Worm (Caenorhabditis elegans) whole organism, L1 larva: ENCODE measurements around the gene set-24.

ENCODE experiments used
- C04F5.9 ChIP-seq: sonication (generic microtip); optimal IDR thresholded peaks from 2 replicates; lab custom pipeline; 2016; ENCODE audit warnings: missing genetic modification characterization, missing compliant biosample characterization
- C16A3.4 ChIP-seq: fragments of 150-350 bp; optimal IDR thresholded peaks from 2 replicates; lab custom pipeline; 2014; ENCODE audit warnings: missing biosample characterization, missing genetic modification characterization
- Y116A8C.19 ChIP-seq: sonication (generic microtip); optimal IDR thresholded peaks from 2 replicates; lab custom pipeline; 2016; ENCODE audit warnings: missing compliant biosample characterization, missing genetic modification characterization, borderline replicate concordance
- aha-1 ChIP-seq: fragments of 150-350 bp; optimal IDR thresholded peaks from 2 replicates; lab custom pipeline; 2014; ENCODE audit warnings: missing biosample characterization, missing genetic modification characterization
- aly-2 ChIP-seq: fragments of 150-350 bp; optimal IDR thresholded peaks from 2 replicates; lab custom pipeline; 2014; ENCODE audit warnings: missing biosample characterization, missing genetic modification characterization
- ama-1 ChIP-seq: fragments of 150-350 bp; optimal IDR thresholded peaks from 2 replicates; lab custom pipeline; 2014
- ceh-82 ChIP-seq, 3 experiments: fragments of 150-350 bp in 1 of 3; sonication (generic microtip) in 2 of 3; optimal IDR thresholded peaks; 2 replicates each; lab custom pipeline; 2014 to 2017; ENCODE audit warnings: missing biosample characterization in 3 of 3, missing genetic modification characterization in 3 of 3
- ceh-88 ChIP-seq: fragments of 200-800 bp; sonication (Bioruptor generic); IDR thresholded peaks from 2 replicates; pipeline ENCODE4 v1.3.6; 2022; ENCODE audit warnings: missing genetic modification characterization, missing compliant biosample characterization
- ces-1 ChIP-seq: fragments of 150-350 bp; optimal IDR thresholded peaks from 2 replicates; lab custom pipeline; 2014; ENCODE audit warnings: missing biosample characterization, missing genetic modification reagents, missing genetic modification characterization
- dpl-1 ChIP-seq, 3 experiments: fragments of 150-350 bp in 2 of 3; sonication (generic microtip) in 1 of 3; optimal IDR thresholded peaks; 2 replicates each; lab custom pipeline; 2014 to 2017; ENCODE audit warnings: missing biosample characterization in 3 of 3, missing genetic modification characterization in 3 of 3, missing genetic modification reagents in 3 of 3
- dsc-1 ChIP-seq: sonication (generic microtip); optimal IDR thresholded peaks from 2 replicates; lab custom pipeline; 2016; ENCODE audit warnings: mild to moderate bottlenecking, missing genetic modification characterization, missing compliant biosample characterization
- efl-3 ChIP-seq: fragments of 200-800 bp; sonication (Bioruptor generic); optimal IDR thresholded peaks from 2 replicates; lab custom pipeline; 2018; ENCODE audit warnings: mild to moderate bottlenecking, missing genetic modification characterization, missing compliant biosample characterization
- egl-13 ChIP-seq: sonication (generic microtip); optimal IDR thresholded peaks from 2 replicates; lab custom pipeline; 2016; ENCODE audit warnings: missing genotype, missing genetic modification reagents, missing genetic modification characterization, missing compliant biosample characterization
- elt-2 ChIP-seq: sonication (generic microtip); optimal IDR thresholded peaks from 2 replicates; lab custom pipeline; 2016; ENCODE audit warnings: missing genetic modification characterization, mild to moderate bottlenecking, inconsistent platforms, missing compliant biosample characterization, missing genetic modification reagents
- elt-3 ChIP-seq, 6 experiments: fragments of 150-350 bp in 1 of 6; sonication (generic microtip); optimal IDR thresholded peaks; 2 replicates each; lab custom pipeline; 2017 to 2018; ENCODE audit warnings: missing biosample characterization in 6 of 6, missing genetic modification characterization in 6 of 6, inconsistent platforms in 1 of 6
- ets-5 ChIP-seq: fragments of 200-800 bp; sonication (Bioruptor generic); IDR thresholded peaks from 2 replicates; pipeline ENCODE4 v1.3.6; 2022; ENCODE audit warnings: missing genetic modification characterization, missing compliant biosample characterization
- fkh-10 ChIP-seq: sonication (generic microtip); optimal IDR thresholded peaks from 2 replicates; lab custom pipeline; 2017; ENCODE audit warnings: missing biosample characterization, missing genetic modification reagents, missing genetic modification characterization
- fkh-4 ChIP-seq: sonication (generic microtip); optimal IDR thresholded peaks from 2 replicates; lab custom pipeline; 2016; ENCODE audit warnings: missing compliant biosample characterization, missing genetic modification characterization, borderline replicate concordance
- fos-1 ChIP-seq: fragments of 150-350 bp; optimal IDR thresholded peaks from 2 replicates; lab custom pipeline; 2014; ENCODE audit warnings: missing biosample characterization, missing genetic modification characterization
- grh-1 ChIP-seq: fragments of 200-800 bp; sonication (Bioruptor generic); IDR thresholded peaks from 2 replicates; pipeline ENCODE4 v1.3.6; 2022; ENCODE audit warnings: missing genetic modification reagents, missing genetic modification characterization, missing compliant biosample characterization
- hlh-4 ChIP-seq: sonication (generic microtip); optimal IDR thresholded peaks from 2 replicates; lab custom pipeline; 2016; ENCODE audit warnings: mild to moderate bottlenecking, missing genetic modification characterization, missing compliant biosample characterization
- hpl-2 ChIP-seq: fragments of 150-350 bp; optimal IDR thresholded peaks from 2 replicates; lab custom pipeline; 2014; ENCODE audit warnings: missing biosample characterization, missing genetic modification reagents, missing genetic modification characterization
- irx-1 ChIP-seq: sonication (generic microtip); optimal IDR thresholded peaks from 2 replicates; lab custom pipeline; 2016; ENCODE audit warnings: missing genetic modification characterization, missing compliant biosample characterization
- isw-1 ChIP-seq: fragments of 200-800 bp; sonication (Bioruptor generic); IDR thresholded peaks from 2 replicates; pipeline ENCODE4 v1.3.6; 2022; ENCODE audit warnings: missing genetic modification characterization, missing compliant biosample characterization
- lin-14 ChIP-seq: fragments of 200-800 bp; sonication (Bioruptor generic); optimal IDR thresholded peaks from 2 replicates; lab custom pipeline; 2018; ENCODE audit warnings: mild to moderate bottlenecking, missing genetic modification characterization, moderate library complexity, missing compliant biosample characterization
- lir-3 ChIP-seq: sonication (generic microtip); optimal IDR thresholded peaks from 2 replicates; lab custom pipeline; 2016; ENCODE audit warnings: mild to moderate bottlenecking, missing genetic modification characterization, moderate library complexity, missing compliant biosample characterization; ENCODE audit not compliant: poor library complexity
- mdl-1 ChIP-seq, 2 experiments: fragments of 150-350 bp; optimal IDR thresholded peaks; 2 replicates each; lab custom pipeline; 2014 to 2017; ENCODE audit warnings: missing biosample characterization in 2 of 2, missing genetic modification characterization in 2 of 2, inconsistent platforms in 1 of 2
- mef-2 ChIP-seq: fragments of 150-350 bp; optimal IDR thresholded peaks from 2 replicates; lab custom pipeline; 2014; ENCODE audit warnings: missing biosample characterization, missing genetic modification characterization
- mep-1 ChIP-seq: fragments of 150-350 bp; optimal IDR thresholded peaks from 2 replicates; lab custom pipeline; 2014; ENCODE audit warnings: missing biosample characterization, missing genetic modification characterization
- nhr-11 ChIP-seq: fragments of 150-350 bp; optimal IDR thresholded peaks from 2 replicates; lab custom pipeline; 2014; ENCODE audit warnings: missing biosample characterization, missing genetic modification characterization
- nhr-237 ChIP-seq: fragments of 150-350 bp; optimal IDR thresholded peaks from 2 replicates; lab custom pipeline; 2014; ENCODE audit warnings: missing biosample characterization, missing genetic modification characterization
- nhr-28 ChIP-seq: fragments of 150-350 bp; optimal IDR thresholded peaks from 2 replicates; lab custom pipeline; 2014; ENCODE audit warnings: missing biosample characterization, missing genetic modification characterization
- nhr-47 ChIP-seq: sonication (generic microtip); optimal IDR thresholded peaks from 2 replicates; lab custom pipeline; 2016; ENCODE audit warnings: mild to moderate bottlenecking, missing genetic modification characterization, moderate library complexity, missing compliant biosample characterization
- nhr-71 ChIP-seq: sonication (generic microtip); optimal IDR thresholded peaks from 2 replicates; lab custom pipeline; 2016; ENCODE audit warnings: mild to moderate bottlenecking, missing genetic modification characterization, moderate library complexity, missing compliant biosample characterization
- nhr-90 ChIP-seq: sonication (generic microtip); optimal IDR thresholded peaks from 2 replicates; lab custom pipeline; 2016; ENCODE audit warnings: mild to moderate bottlenecking, missing genetic modification characterization, missing compliant biosample characterization; ENCODE audit not compliant: poor library complexity
- pag-3 ChIP-seq: sonication (generic microtip); optimal IDR thresholded peaks from 2 replicates; lab custom pipeline; 2017; ENCODE audit warnings: missing genetic modification characterization, mild to moderate bottlenecking, missing compliant biosample characterization, antibody characterized with exemption, borderline replicate concordance; ENCODE audit not compliant: insufficient read depth
- rnt-1 ChIP-seq: sonication (generic microtip); optimal IDR thresholded peaks from 2 replicates; lab custom pipeline; 2016; ENCODE audit warnings: mild to moderate bottlenecking, missing genetic modification characterization, moderate library complexity, missing compliant biosample characterization
- skn-1 ChIP-seq: fragments of 150-350 bp; optimal IDR thresholded peaks from 2 replicates; lab custom pipeline; 2014; ENCODE audit warnings: missing biosample characterization, missing genetic modification characterization
- snpc-4 ChIP-seq: fragments of 150-350 bp; optimal IDR thresholded peaks from 2 replicates; lab custom pipeline; 2014; ENCODE audit warnings: missing biosample characterization, missing genetic modification characterization
- snu-23 ChIP-seq: sonication (generic microtip); optimal IDR thresholded peaks from 2 replicates; lab custom pipeline; 2016; ENCODE audit warnings: missing genetic modification characterization, missing compliant biosample characterization
- tbx-2 ChIP-seq: sonication (generic microtip); optimal IDR thresholded peaks from 2 replicates; lab custom pipeline; 2016; ENCODE audit warnings: missing genetic modification characterization, missing compliant biosample characterization
- unc-130 ChIP-seq: fragments of 150-350 bp; optimal IDR thresholded peaks from 2 replicates; lab custom pipeline; 2017; ENCODE audit warnings: missing biosample characterization, missing genetic modification characterization, inconsistent platforms
- unc-30 ChIP-seq: sonication (generic microtip); optimal IDR thresholded peaks from 2 replicates; lab custom pipeline; 2017; ENCODE audit warnings: missing biosample characterization, missing genetic modification characterization
- unc-62 ChIP-seq: fragments of 150-350 bp; optimal IDR thresholded peaks from 2 replicates; lab custom pipeline; 2014; ENCODE audit warnings: missing biosample characterization, missing genetic modification reagents, missing genetic modification characterization
- unc-86 ChIP-seq: sonication (generic microtip); optimal IDR thresholded peaks from 2 replicates; lab custom pipeline; 2016; ENCODE audit warnings: missing genetic modification characterization, missing compliant biosample characterization
- vab-15 ChIP-seq: sonication (generic microtip); optimal IDR thresholded peaks from 2 replicates; lab custom pipeline; 2017; ENCODE audit warnings: missing genotype, mild to moderate bottlenecking, missing genetic modification characterization, missing compliant biosample characterization
- xbp-1 ChIP-seq: sonication (generic microtip); optimal IDR thresholded peaks from 2 replicates; lab custom pipeline; 2016; ENCODE audit warnings: missing genetic modification characterization, missing compliant biosample characterization
- zag-1 ChIP-seq: fragments of 150-350 bp; optimal IDR thresholded peaks from 2 replicates; lab custom pipeline; 2014; ENCODE audit warnings: missing biosample characterization, missing genetic modification characterization
- zip-4 ChIP-seq: fragments of 200-800 bp; sonication (Bioruptor generic); optimal IDR thresholded peaks from 2 replicates; lab custom pipeline; 2018; ENCODE audit warnings: mild to moderate bottlenecking, missing genetic modification characterization, moderate library complexity, missing compliant biosample characterization
- ztf-11 ChIP-seq, 2 experiments: sonication (generic microtip); optimal IDR thresholded peaks; 2 replicates each; lab custom pipeline; 2016 to 2017; ENCODE audit warnings: missing genetic modification characterization in 2 of 2, missing biosample characterization in 1 of 2, missing compliant biosample characterization in 1 of 2
- ztf-4 ChIP-seq: fragments of 150-350 bp; optimal IDR thresholded peaks from 2 replicates; lab custom pipeline; 2014; ENCODE audit warnings: missing biosample characterization, missing genetic modification characterization

Gene set-24

DNA sequence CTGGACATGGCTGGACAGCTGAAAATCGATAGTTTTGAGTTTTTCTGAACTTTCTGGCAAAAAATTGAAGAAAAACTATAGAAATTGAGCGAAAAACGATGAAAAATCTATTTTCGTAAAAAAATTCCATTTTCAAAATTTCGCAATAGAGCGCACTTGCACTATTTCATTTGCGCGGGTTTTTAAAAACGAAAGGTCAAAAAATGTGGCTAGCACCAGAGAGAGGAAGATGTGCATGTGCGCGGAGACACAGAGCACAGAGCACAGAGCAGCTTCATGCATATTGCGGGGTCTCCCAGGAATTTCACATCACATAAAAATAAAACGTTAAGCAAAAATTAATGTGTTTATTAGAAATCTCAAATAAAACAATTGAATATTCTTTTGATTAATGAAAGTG lies 22.9 kb downstream of the set-24 start, which contains the start of gene Y17G7B.18 (continued):
- TF ChIP-seq egl-13 (peak; percentile 66), mep-1 (tag; lab: Kevin White, UChicago) (peak; percentile 91), dpl-1 (GFP tag; optimal IDR thresholded peaks at IDR 0.05; lab: Kevin White, UChicago) (peak; percentile 96 to 98 (median 97)), nhr-90 (peak; percentile 46), nhr-47 (tag; lab: Kevin White, UChicago) (peak; percentile 84), nhr-28 (tag; lab: Kevin White, UChicago) (no peak), ceh-82 (tag; optimal IDR thresholded peaks at IDR 0.05; lab: Kevin White, UChicago) (peak; percentile 65 to 90 (median 68)), dsc-1 (tag; lab: Kevin White, UChicago) (peak; percentile 72), hlh-4 (tag; lab: Kevin White, UChicago) (no peak), lin-14 (GFP tag; lab: Kevin White, UChicago) (peak; percentile 71), zag-1 (tag; lab: Kevin White, UChicago) (no peak), ets-5 (no peak), nhr-237 (tag; lab: Kevin White, UChicago) (peak; percentile 19), snu-23 (peak; percentile 80), aly-2 (tag; lab: Kevin White, UChicago) (peak; percentile 79), mef-2 (tag; lab: Kevin White, UChicago) (peak; percentile 62), hpl-2 (GFP tag; lab: Kevin White, UChicago) (no peak), isw-1 (peak; percentile 51), tbx-2 (peak; percentile 64), grh-1 (GFP tag; lab: Robert Waterston, UW) (no peak), xbp-1 (tag; lab: Kevin White, UChicago) (peak; percentile 70), nhr-71 (peak; percentile 82), unc-30 (no peak), fkh-4 (tag; lab: Kevin White, UChicago) (no peak), efl-3 (GFP tag; lab: Kevin White, UChicago) (no peak), unc-130 (no peak), unc-86 (tag; lab: Kevin White, UChicago) (peak; percentile 83), ceh-88 (GFP tag; lab: Robert Waterston, UW) (peak; percentile 42; the same call in 1 of the 2 replicates), ces-1 (GFP tag; lab: Kevin White, UChicago) (no peak), vab-15 (tag; lab: Kevin White, UChicago) (no peak), ztf-11 (tag; optimal IDR thresholded peaks at IDR 0.05; lab: Kevin White, UChicago) (peak in 1 of 2 experiments; percentile 33)

DNA sequence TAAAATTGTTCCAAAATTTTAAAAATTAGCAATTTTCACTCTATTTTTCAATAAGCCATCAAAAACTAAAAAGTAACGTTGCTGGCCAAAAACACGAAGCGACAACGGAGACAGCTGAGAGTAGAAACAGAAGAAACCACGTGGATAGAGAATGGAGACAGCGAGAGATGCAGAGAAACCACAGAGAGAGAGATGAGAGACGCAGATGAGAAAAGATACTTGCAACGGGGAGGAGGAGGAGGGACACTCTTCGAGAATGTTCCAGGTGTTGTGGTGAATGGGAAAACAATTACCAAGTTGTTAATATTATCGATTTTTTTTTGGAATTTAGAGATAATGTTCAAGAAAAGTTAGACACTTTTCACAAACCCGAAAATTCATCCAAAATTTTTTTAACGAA lies 28.4 kb downstream of the set-24 start:
- TF ChIP-seq ztf-4 (tag; lab: Kevin White, UChicago) = peak; percentile 94
- peak; percentile 94 for TF ChIP-seq skn-1 (tag; lab: Kevin White, UChicago)
- TF ChIP-seq pag-3 = no peak
- TF ChIP-seq nhr-11 = peak; percentile 83
- peak; percentile 66 for TF ChIP-seq C04F5.9
- TF ChIP-seq aha-1 (tag; lab: Kevin White, UChicago) = peak; percentile 77
- TF ChIP-seq mep-1 (tag; lab: Kevin White, UChicago) = peak; percentile 99
- peak; percentile 81 for TF ChIP-seq irx-1 (tag; lab: Kevin White, UChicago)
- TF ChIP-seq Y116A8C.19 = no peak
- TF ChIP-seq mef-2 (tag; lab: Kevin White, UChicago) = peak; percentile 56
- no peak for TF ChIP-seq unc-62
- TF ChIP-seq elt-2 = peak; percentile 36
- no peak for TF ChIP-seq lir-3 (tag; lab: Kevin White, UChicago)
- TF ChIP-seq tbx-2 = peak; percentile 87
- peak; percentile 79 for TF ChIP-seq C16A3.4 (tag; lab: Kevin White, UChicago)
- TF ChIP-seq nhr-71 = peak; percentile 98
- peak; percentile 98 for TF ChIP-seq rnt-1 (tag; lab: Kevin White, UChicago)
- peak; percentile 22 for TF ChIP-seq fkh-10 (GFP tag; lab: Kevin White, UChicago)
- no peak for TF ChIP-seq unc-30
- TF ChIP-seq elt-3 (tag; optimal IDR thresholded peaks at IDR 0.05; lab: Kevin White, UChicago) = peak in 3 of 6 experiments; percentile 22 to 94 (median 70)
- no peak for TF ChIP-seq zip-4 (GFP tag; lab: Kevin White, UChicago)
- peak; percentile 82 for TF ChIP-seq snpc-4 (tag; lab: Kevin White, UChicago)
- TF ChIP-seq fos-1 (tag; lab: Kevin White, UChicago) = peak; percentile 69
- peak; percentile 81 for TF ChIP-seq isw-1
- TF ChIP-seq xbp-1 (tag; lab: Kevin White, UChicago) = peak; percentile 87
- peak; percentile 78 to 99 for TF ChIP-seq mdl-1 (tag; optimal IDR thresholded peaks at IDR 0.05; lab: Kevin White, UChicago)
- peak; percentile 89 for TF ChIP-seq grh-1 (GFP tag; lab: Robert Waterston, UW)
- TF ChIP-seq hlh-4 (tag; lab: Kevin White, UChicago) = no peak
- peak; percentile 54 to 89 (median 83) for TF ChIP-seq ceh-82 (tag; optimal IDR thresholded peaks at IDR 0.05; lab: Kevin White, UChicago)
- peak; percentile 79 for TF ChIP-seq ama-1 (lab: Kevin White, UChicago)
